Fruit fly (Drosophila melanogaster) whole organism, embryonic: ENCODE results near the gene CG42445.

Source experiments
- Atf-2 ChIP-seq: fragments of 200-800 bp; sonication (Bioruptor generic); optimal IDR thresholded peaks from 2 replicates; lab custom pipeline; 2016; ENCODE audit warnings: missing biosample characterization, missing genetic modification characterization
- Atf3 ChIP-seq: fragments of 200-800 bp; sonication (Bioruptor generic); optimal IDR thresholded peaks from 3 replicates; lab custom pipeline; 2016; ENCODE audit warnings: missing biosample characterization, missing genetic modification characterization
- Bdp1 ChIP-seq: fragments of 200-800 bp; sonication (Bioruptor generic); optimal IDR thresholded peaks from 3 replicates; lab custom pipeline; 2016; ENCODE audit warnings: missing biosample characterization, missing genetic modification characterization
- BtbVII ChIP-seq: fragments of 200-800 bp; sonication (Bioruptor generic); optimal IDR thresholded peaks from 3 replicates; lab custom pipeline; 2017; ENCODE audit warnings: missing biosample characterization, mild to moderate bottlenecking, missing genetic modification characterization
- CG10979 ChIP-seq: fragments of 200-800 bp; sonication (Bioruptor generic); optimal IDR thresholded peaks from 2 replicates; lab custom pipeline; 2018; ENCODE audit warnings: missing biosample characterization, mild to moderate bottlenecking, missing genetic modification characterization, moderate library complexity
- CG11085 ChIP-seq: fragments of 200-800 bp; sonication (Bioruptor generic); IDR thresholded peaks from 2 replicates; pipeline ENCODE4 v1.3.6; 2022; ENCODE audit warnings: missing biosample characterization, missing genetic modification characterization
- CG11093 ChIP-seq: fragments of 200-800 bp; sonication (Bioruptor generic); IDR thresholded peaks from 3 replicates; pipeline ENCODE4 v1.3.6; 2022; ENCODE audit warnings: missing biosample characterization, missing genetic modification characterization
- CG11247 ChIP-seq: fragments of 200-800 bp; sonication (Bioruptor generic); IDR thresholded peaks from 2 replicates; pipeline ENCODE4 v1.3.6; 2022; ENCODE audit warnings: missing biosample characterization, missing genetic modification characterization
- CG11695 ChIP-seq: fragments of 200-800 bp; sonication (Bioruptor generic); IDR thresholded peaks from 3 replicates; pipeline ENCODE4 v1.3.6; 2022; ENCODE audit warnings: missing biosample characterization, missing genetic modification characterization
- CG12769 ChIP-seq: fragments of 200-800 bp; sonication (Bioruptor generic); optimal IDR thresholded peaks from 2 replicates; lab custom pipeline; 2019; ENCODE audit warnings: missing biosample characterization, mild to moderate bottlenecking, missing genetic modification characterization, moderate library complexity
- CG15011 ChIP-seq: fragments of 200-800 bp; sonication (Bioruptor generic); optimal IDR thresholded peaks from 3 replicates; lab custom pipeline; 2018; ENCODE audit warnings: missing biosample characterization, mild to moderate bottlenecking, missing genetic modification characterization
- CG17186 ChIP-seq: fragments of 200-800 bp; sonication (Bioruptor generic); optimal IDR thresholded peaks from 3 replicates; lab custom pipeline; 2017; ENCODE audit warnings: missing biosample characterization, missing genetic modification reagents, missing genetic modification characterization
- CG18599 ChIP-seq: fragments of 200-800 bp; sonication (Bioruptor generic); optimal IDR thresholded peaks from 3 replicates; lab custom pipeline; 2017; ENCODE audit warnings: missing biosample characterization, missing genetic modification characterization, mild to moderate bottlenecking, moderate library complexity, missing genetic modification reagents
- CG3065 ChIP-seq: fragments of 200-800 bp; sonication (Bioruptor generic); optimal IDR thresholded peaks from 2 replicates; lab custom pipeline; 2016; ENCODE audit warnings: missing biosample characterization, missing genetic modification characterization
- CG32772 ChIP-seq: fragments of 200-800 bp; sonication (Bioruptor generic); IDR thresholded peaks from 2 replicates; pipeline ENCODE4 v1.3.6; 2022; ENCODE audit warnings: missing biosample characterization, missing genetic modification characterization
- CG3407 ChIP-seq: fragments of 200-800 bp; sonication (Bioruptor generic); optimal IDR thresholded peaks from 2 replicates; lab custom pipeline; 2018; ENCODE audit warnings: missing biosample characterization, mild to moderate bottlenecking, missing genetic modification characterization
- CG4617 ChIP-seq: fragments of 200-800 bp; sonication (Bioruptor generic); optimal IDR thresholded peaks from 3 replicates; lab custom pipeline; 2016; ENCODE audit warnings: missing biosample characterization, missing genetic modification characterization, borderline replicate concordance
- CG5953 ChIP-seq: fragments of 200-800 bp; sonication (Bioruptor generic); IDR thresholded peaks from 2 replicates; pipeline ENCODE4 v1.3.6; 2022; ENCODE audit warnings: missing biosample characterization, missing genetic modification characterization
- CG6791 ChIP-seq: fragments of 200-800 bp; sonication (Bioruptor generic); IDR thresholded peaks from 3 replicates; pipeline ENCODE4 v1.3.6; 2022; ENCODE audit warnings: missing biosample characterization, missing genetic modification characterization; ENCODE audit not compliant: partially characterized antibody
- CG7271 ChIP-seq: fragments of 200-800 bp; sonication (Bioruptor generic); optimal IDR thresholded peaks from 2 replicates; lab custom pipeline; 2018; ENCODE audit warnings: missing biosample characterization, mild to moderate bottlenecking, missing genetic modification characterization, moderate library complexity
- CG8089 ChIP-seq: fragments of 200-800 bp; sonication (Bioruptor generic); optimal IDR thresholded peaks from 3 replicates; lab custom pipeline; 2016; ENCODE audit warnings: missing biosample characterization, missing genetic modification characterization
- CG8290 ChIP-seq, 3 experiments: fragments of 200-800 bp; sonication (Bioruptor generic); optimal IDR thresholded peaks; 2 replicates each; lab custom pipeline; 2016 to 2019; ENCODE audit warnings: missing biosample characterization in 3 of 3, missing genetic modification characterization in 3 of 3, mild to moderate bottlenecking in 2 of 3, moderate library complexity in 1 of 3
- CG9437 ChIP-seq: fragments of 200-800 bp; sonication (Bioruptor generic); optimal IDR thresholded peaks from 2 replicates; lab custom pipeline; 2018; ENCODE audit warnings: missing biosample characterization, mild to moderate bottlenecking, missing genetic modification characterization
- CG9817 ChIP-seq: fragments of 200-800 bp; sonication (Bioruptor generic); optimal IDR thresholded peaks from 2 replicates; lab custom pipeline; 2018; ENCODE audit warnings: missing biosample characterization, mild to moderate bottlenecking, missing genetic modification characterization, moderate library complexity
- CG9932 ChIP-seq: fragments of 200-800 bp; sonication (Bioruptor generic); IDR thresholded peaks from 2 replicates; pipeline ENCODE4 v1.3.6; 2022; ENCODE audit warnings: missing biosample characterization, missing genetic modification characterization
- D19B ChIP-seq: fragments of 200-800 bp; sonication (Bioruptor generic); optimal IDR thresholded peaks from 2 replicates; lab custom pipeline; 2017; ENCODE audit warnings: missing biosample characterization, mild to moderate bottlenecking, missing genetic modification characterization
- HLH4C ChIP-seq: fragments of 200-800 bp; sonication (Bioruptor generic); IDR thresholded peaks from 3 replicates; pipeline ENCODE4 v1.3.6; 2022; ENCODE audit warnings: missing biosample characterization, missing genetic modification characterization; ENCODE audit not compliant: partially characterized antibody
- Kr ChIP-seq: fragments of 200-800 bp; sonication (Bioruptor generic); optimal IDR thresholded peaks from 2 replicates; lab custom pipeline; 2017; ENCODE audit warnings: missing biosample characterization, mild to moderate bottlenecking, missing genetic modification characterization
- Lhr ChIP-seq: fragments of 200-800 bp; sonication (Bioruptor generic); optimal IDR thresholded peaks from 3 replicates; lab custom pipeline; 2017; ENCODE audit warnings: mild to moderate bottlenecking, missing biosample characterization, missing genetic modification reagents, missing genetic modification characterization
- Mad ChIP-seq: fragments of 200-800 bp; sonication (Bioruptor generic); optimal IDR thresholded peaks from 2 replicates; lab custom pipeline; 2016; ENCODE audit warnings: missing biosample characterization, missing genetic modification characterization
- Side ChIP-seq: fragments of 200-800 bp; sonication (Bioruptor generic); optimal IDR thresholded peaks from 2 replicates; lab custom pipeline; 2016; ENCODE audit warnings: missing biosample characterization, missing genetic modification characterization
- Sry-δ ChIP-seq: fragments of 200-800 bp; sonication (Bioruptor generic); optimal IDR thresholded peaks from 2 replicates; lab custom pipeline; 2016; ENCODE audit warnings: missing biosample characterization, missing genetic modification characterization
- Usf ChIP-seq: fragments of 200-800 bp; sonication (Bioruptor generic); optimal IDR thresholded peaks from 2 replicates; lab custom pipeline; 2017; ENCODE audit warnings: missing genotype, missing biosample characterization, missing genetic modification characterization
- amos ChIP-seq: fragments of 200-800 bp; sonication (Bioruptor generic); IDR thresholded peaks from 2 replicates; pipeline ENCODE4 v1.3.6; 2022; ENCODE audit warnings: missing biosample characterization, missing genetic modification characterization; ENCODE audit not compliant: partially characterized antibody
- ash1 ChIP-seq: fragments of 200-800 bp; sonication (Bioruptor generic); optimal IDR thresholded peaks from 2 replicates; lab custom pipeline; 2018; ENCODE audit warnings: missing biosample characterization, mild to moderate bottlenecking, missing genetic modification characterization
- cg ChIP-seq: fragments of 200-800 bp; sonication (Bioruptor generic); optimal IDR thresholded peaks from 3 replicates; lab custom pipeline; 2019; ENCODE audit warnings: missing biosample characterization, mild to moderate bottlenecking, missing genetic modification characterization, moderate library complexity
- emc ChIP-seq: fragments of 200-800 bp; sonication (Bioruptor generic); optimal IDR thresholded peaks from 2 replicates; lab custom pipeline; 2016; ENCODE audit warnings: missing biosample characterization, missing genetic modification characterization
- ewg ChIP-seq: fragments of 200-800 bp; sonication (Bioruptor generic); optimal IDR thresholded peaks from 3 replicates; lab custom pipeline; 2017; ENCODE audit warnings: mild to moderate bottlenecking, missing biosample characterization, missing genetic modification reagents, missing genetic modification characterization
- exex ChIP-seq: fragments of 200-800 bp; sonication (Bioruptor generic); optimal IDR thresholded peaks from 4 replicates; lab custom pipeline; 2018; ENCODE audit warnings: missing biosample characterization, mild to moderate bottlenecking, missing genetic modification characterization, moderate library complexity
- eyg ChIP-seq: fragments of 200-800 bp; sonication (Bioruptor generic); optimal IDR thresholded peaks from 3 replicates; lab custom pipeline; 2016; ENCODE audit warnings: missing biosample characterization, missing genetic modification characterization
- fru ChIP-seq: fragments of >200 bp; optimal IDR thresholded peaks from 2 replicates; lab custom pipeline; 2017
- grau ChIP-seq: fragments of 200-800 bp; optimal IDR thresholded peaks from 3 replicates; lab custom pipeline; 2019; ENCODE audit warnings: missing biosample characterization, mild to moderate bottlenecking, missing genetic modification characterization, moderate library complexity
- inv ChIP-seq: fragments of 200-800 bp; sonication (Bioruptor generic); IDR thresholded peaks from 2 replicates; pipeline ENCODE4 v1.3.6; 2022; ENCODE audit warnings: missing biosample characterization, missing genetic modification characterization; ENCODE audit not compliant: partially characterized antibody
- kah ChIP-seq: fragments of 200-800 bp; sonication (Bioruptor generic); optimal IDR thresholded peaks from 2 replicates; lab custom pipeline; 2018; ENCODE audit warnings: missing biosample characterization, mild to moderate bottlenecking, missing genetic modification characterization
- nerfin-2 ChIP-seq: fragments of 200-800 bp; sonication (Bioruptor generic); IDR thresholded peaks from 2 replicates; pipeline ENCODE4 v1.3.6; 2022; ENCODE audit warnings: missing biosample characterization, missing genetic modification characterization; ENCODE audit not compliant: partially characterized antibody
- onecut ChIP-seq: fragments of 200-800 bp; sonication (Bioruptor generic); IDR thresholded peaks from 2 replicates; pipeline ENCODE4 v1.3.6; 2022; ENCODE audit warnings: missing biosample characterization, missing genetic modification characterization
- sc ChIP-seq, 3 experiments: fragments of >200 bp in 2 of 3; fragments of 200-800 bp in 1 of 3; sonication (Bioruptor generic) in 1 of 3; optimal IDR thresholded peaks; 2 replicates in 2 of 3; 3 replicates in 1 of 3; lab custom pipeline; 2017; ENCODE audit warnings: mild to moderate bottlenecking in 1 of 3, missing biosample characterization in 1 of 3, missing genetic modification characterization in 1 of 3, missing genetic modification reagents in 1 of 3
- tio ChIP-seq: fragments of 200-800 bp; sonication (Bioruptor generic); optimal IDR thresholded peaks from 2 replicates; lab custom pipeline; 2017; ENCODE audit warnings: missing biosample characterization, missing genetic modification characterization, inconsistent platforms
- trh ChIP-seq: fragments of 200-800 bp; sonication (Bioruptor generic); optimal IDR thresholded peaks from 2 replicates; lab custom pipeline; 2016; ENCODE audit warnings: missing biosample characterization, missing genetic modification characterization

CG42445 gene

DNA sequence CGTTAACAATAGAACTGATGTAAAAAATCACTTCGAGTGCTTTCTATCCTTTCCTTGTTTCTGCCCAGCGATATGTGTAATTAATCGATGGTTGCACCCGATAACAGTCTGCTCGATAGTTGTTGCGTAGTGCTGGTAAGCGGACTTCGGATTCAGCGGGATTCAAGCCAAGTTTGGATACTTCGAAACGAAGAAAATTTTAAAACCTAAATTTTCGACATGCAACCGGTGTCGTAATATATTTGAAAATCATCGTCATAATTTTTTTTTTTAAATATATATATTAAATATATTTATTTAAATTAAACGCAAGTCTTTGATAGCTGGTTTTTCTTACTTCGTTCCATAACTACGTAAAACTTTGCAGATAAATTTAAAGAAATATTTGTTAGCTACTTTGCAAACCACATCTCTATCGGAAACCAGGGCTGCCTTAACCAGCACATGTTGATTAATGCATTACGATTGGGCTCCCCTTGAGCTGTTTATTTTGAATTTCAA lies 39.1 kb upstream of the CG42445 start, which contains the start of the genes UbcE2M and Dhps (continued):
- TF ChIP-seq CG15011 (GFP tag; lab: Kevin White, UChicago) (no peak), CG11093 (GFP tag; lab: Robert Waterston, UW) (peak; percentile 56; the same call in 1 of the 3 replicates), grau (tag; lab: Kevin White, UChicago) (peak; percentile 82), emc (GFP tag; lab: Kevin White, UChicago) (no peak), Usf (peak; percentile 73), CG11085 (GFP tag; lab: Robert Waterston, UW) (peak; percentile 60; the same call in 1 of the 2 replicates), tio (no peak), D19B (GFP tag; lab: Kevin White, UChicago) (peak; percentile 59), Kr (GFP tag; lab: Kevin White, UChicago) (no peak), CG6791 (peak; percentile 82), ewg (no peak), inv (peak; percentile 70), cg (GFP tag; lab: Kevin White, UChicago) (no peak), fru (lab: Kevin White, UChicago) (no peak), HLH4C (GFP tag; lab: Robert Waterston, UW) (peak; percentile 76), CG9932 (GFP tag; lab: Robert Waterston, UW) (peak; percentile 90), CG7271 (tag; lab: Kevin White, UChicago) (peak; percentile 39), CG11695 (no peak), kah (peak; percentile 68), exex (no peak), CG8290 (GFP tag; optimal IDR thresholded peaks at IDR 0.05; lab: Kevin White, UChicago) (peak; percentile 53), CG8290 (tag; optimal IDR thresholded peaks at IDR 0.05; lab: Kevin White, UChicago) (peak in 1 of 2 experiments; percentile 1), CG3065 (GFP tag; lab: Kevin White, UChicago) (peak; percentile 10), ash1 (no peak), Atf3 (GFP tag; lab: Kevin White, UChicago) (peak; percentile 26), CG11247 (GFP tag; lab: Robert Waterston, UW) (peak; percentile 50; the same call in 1 of the 2 replicates), nerfin-2 (GFP tag; lab: Robert Waterston, UW) (peak; percentile 53), CG9437 (GFP tag; lab: Kevin White, UChicago) (peak; percentile 88), CG18599 (GFP tag; lab: Kevin White, UChicago) (no peak), Bdp1 (GFP tag; lab: Kevin White, UChicago) (no peak), CG9817 (tag; lab: Kevin White, UChicago) (peak; percentile 89), onecut (GFP tag; lab: Robert Waterston, UW) (peak; percentile 19; the same call in 1 of the 2 replicates), amos (GFP tag; lab: Robert Waterston, UW) (peak; percentile 84), Lhr (GFP tag; lab: Kevin White, UChicago) (peak; percentile 20), CG32772 (GFP tag; lab: Robert Waterston, UW) (peak; percentile 63), CG8089 (GFP tag; lab: Kevin White, UChicago) (no peak), Side (no peak), Sry-δ (peak; percentile 67), trh (GFP tag; lab: Kevin White, UChicago) (peak; percentile 42), CG17186 (GFP tag; lab: Kevin White, UChicago) (peak; percentile 25), CG4617 (peak; percentile 65), sc (optimal IDR thresholded peaks at IDR 0.05; lab: Kevin White, UChicago) (no peak), sc (GFP tag; optimal IDR thresholded peaks at IDR 0.05; lab: Kevin White, UChicago) (peak; percentile 57), eyg (GFP tag; lab: Kevin White, UChicago) (peak; percentile 36), CG10979 (tag; lab: Kevin White, UChicago) (peak; percentile 60), Mad (GFP tag; lab: Kevin White, UChicago) (no peak), BtbVII (GFP tag; lab: Kevin White, UChicago) (peak; percentile 46), CG3407 (no peak), CG5953 (GFP tag; lab: Robert Waterston, UW) (no peak), Atf-2 (no peak), CG12769 (tag; lab: Kevin White, UChicago) (no peak)
